Worm (Caenorhabditis elegans) whole organism, young adult: ENCODE data around the gene twk-33.

Source experiments
- attf-6 ChIP-seq: fragments of 200-800 bp; sonication (Bioruptor generic); IDR thresholded peaks from 2 replicates; pipeline ENCODE4 v1.3.6; 2022; ENCODE audit warnings: missing genetic modification reagents, missing genetic modification characterization, missing compliant biosample characterization
- nhr-80 ChIP-seq: sonication (generic microtip); optimal IDR thresholded peaks from 2 replicates; lab custom pipeline; 2016; ENCODE audit warnings: missing genetic modification characterization, missing compliant biosample characterization

DNA sequence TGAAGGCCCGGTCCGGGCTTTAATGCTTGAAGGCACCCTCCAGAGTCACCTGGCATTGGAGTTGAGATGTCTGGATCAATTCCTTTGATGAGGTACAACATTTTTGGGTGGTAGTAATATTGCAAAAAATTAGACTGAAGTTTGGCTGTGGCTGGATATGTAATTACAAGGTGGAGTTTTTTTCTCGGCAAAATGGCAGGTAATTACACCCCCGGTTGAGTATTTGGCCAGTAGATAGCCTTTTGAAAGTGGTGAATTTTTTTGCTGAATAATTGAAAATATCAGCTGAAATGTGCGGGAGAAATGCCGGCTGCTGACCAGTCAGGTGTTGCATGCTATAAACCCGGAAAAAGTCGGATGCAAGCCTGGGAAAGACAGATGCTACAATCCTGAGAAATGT is 15.1 kb downstream of the twk-33 start, which contains the start of gene Y26G10.4:
- TF ChIP-seq attf-6 (GFP tag; lab: Robert Waterston, UW) (no peak), nhr-80 (tag; lab: Kevin White, UChicago) (no peak)
